Worm (Caenorhabditis elegans): ENCODE results near the gene vkmt-1.
"Not testable (repeated sequence)": the region's sequence is repeated elsewhere in the genome, so short reads cannot be mapped to it uniquely, and the experiment has no call there.

The vkmt-1 gene

ce11 chrIV:12279340-12279739, 815 bp downstream of the vkmt-1 start, which contains the start of gene ltah-1.1:
Gene ltah-1.1 (plus strand): TSS chrIV:12279622.
- TF ChIP-seq W03F9.2 (tag; optimal IDR thresholded peaks at IDR 0.05) (no peak), him-1 (tag; optimal IDR thresholded peaks at IDR 0.05) (no peak), dao-5 (tag; optimal IDR thresholded peaks at IDR 0.05) (no peak)

ce11 chrIV:12282157-12282789, 3.7 kb downstream of the vkmt-1 start, which contains the start of the genes C42C1.12 and C42C1.19:
Gene C42C1.12 (minus strand): TSS chrIV:12282207.
Gene C42C1.19 (plus strand): TSS chrIV:12282739.
- peak; percentile 13 for TF ChIP-seq W03F9.2 (tag; optimal IDR thresholded peaks at IDR 0.05)
- TF ChIP-seq him-1 (tag; optimal IDR thresholded peaks at IDR 0.05), result no peak

ce11 chrIV:12282873-12283272, 4.3 kb downstream of the vkmt-1 start, which contains the start of gene hpo-12:
Gene hpo-12 (plus strand): TSS chrIV:12283173.
- no peak for TF ChIP-seq dao-5 (tag; optimal IDR thresholded peaks at IDR 0.05)
- TF ChIP-seq W03F9.2 (tag; optimal IDR thresholded peaks at IDR 0.05), result no peak
- no peak for TF ChIP-seq him-1 (tag; optimal IDR thresholded peaks at IDR 0.05)

ce11 chrIV:12287628-12288027, 9.1 kb downstream of the vkmt-1 start, which contains the start of gene erl-1:
Gene erl-1 (plus strand): TSS chrIV:12287928.
- TF ChIP-seq him-1 (tag; optimal IDR thresholded peaks at IDR 0.05), result no peak
- TF ChIP-seq dao-5 (tag; optimal IDR thresholded peaks at IDR 0.05), result no peak

- TF ChIP-seq him-1 (tag; optimal IDR thresholded peaks at IDR 0.05) (no peak), W03F9.2 (tag; optimal IDR thresholded peaks at IDR 0.05) (no peak), dao-5 (tag; optimal IDR thresholded peaks at IDR 0.05) (no peak)
These were observed 10.6 kb downstream of the vkmt-1 start, which contains the start of gene C42C1.9 for ce11 chrIV:12289149-12289548. Gene C42C1.9 (plus strand): TSS chrIV:12289449.

- TF ChIP-seq W03F9.2 (tag; optimal IDR thresholded peaks at IDR 0.05) (no peak), dao-5 (tag; optimal IDR thresholded peaks at IDR 0.05) (no peak), him-1 (tag; optimal IDR thresholded peaks at IDR 0.05) (no peak)
These were observed 12.2 kb downstream of the vkmt-1 start, which contains the start of gene C42C1.8 for ce11 chrIV:12290744-12291143. Gene C42C1.8 (plus strand): TSS chrIV:12291044.

- TF ChIP-seq W03F9.2 (tag; optimal IDR thresholded peaks at IDR 0.05) (no peak), dao-5 (tag; optimal IDR thresholded peaks at IDR 0.05) (no peak)
These were observed 22.6 kb downstream of the vkmt-1 start, which contains the start of gene oac-59 for ce11 chrIV:12301161-12301560. Gene oac-59 (minus strand): TSS chrIV:12301261.

- TF ChIP-seq him-1 (tag; optimal IDR thresholded peaks at IDR 0.05), result no peak
- no peak for TF ChIP-seq dao-5 (tag; optimal IDR thresholded peaks at IDR 0.05)
- no peak for TF ChIP-seq W03F9.2 (tag; optimal IDR thresholded peaks at IDR 0.05)
These were observed 24.4 kb downstream of the vkmt-1 start for ce11 chrIV:12302885-12303284.

- TF ChIP-seq him-1 (tag; optimal IDR thresholded peaks at IDR 0.05), result no peak
- no peak for TF ChIP-seq dao-5 (tag; optimal IDR thresholded peaks at IDR 0.05)
- TF ChIP-seq W03F9.2 (tag; optimal IDR thresholded peaks at IDR 0.05), result no peak
These were observed 26.2 kb downstream of the vkmt-1 start for ce11 chrIV:12304750-12305149.

ce11 chrIV:12305956-12306355, 27.4 kb downstream of the vkmt-1 start:
- no peak for TF ChIP-seq W03F9.2 (tag; optimal IDR thresholded peaks at IDR 0.05)
- no peak for TF ChIP-seq him-1 (tag; optimal IDR thresholded peaks at IDR 0.05)
- TF ChIP-seq dao-5 (tag; optimal IDR thresholded peaks at IDR 0.05), result no peak

ce11 chrIV:12307720-12308119, 29.2 kb downstream of the vkmt-1 start, which contains the start of gene oac-57:
Gene oac-57 (minus strand): TSS chrIV:12307820.
- TF ChIP-seq him-1 (tag; optimal IDR thresholded peaks at IDR 0.05), result no peak
- no peak for TF ChIP-seq dao-5 (tag; optimal IDR thresholded peaks at IDR 0.05)
- TF ChIP-seq W03F9.2 (tag; optimal IDR thresholded peaks at IDR 0.05), result no peak

- TF ChIP-seq dao-5 (tag; optimal IDR thresholded peaks at IDR 0.05) (no peak), W03F9.2 (tag; optimal IDR thresholded peaks at IDR 0.05) (no peak), him-1 (tag; optimal IDR thresholded peaks at IDR 0.05) (no peak)
These were observed 33.1 kb downstream of the vkmt-1 start, which contains the start of gene oac-58 for ce11 chrIV:12311597-12311996. Gene oac-58 (minus strand): TSS chrIV:12311697.

- not testable (repeated sequence) for TF ChIP-seq W03F9.2, him-1, dao-5 (tag; optimal IDR thresholded peaks at IDR 0.05)
These were observed 48.4 kb downstream of the vkmt-1 start, which contains the start of gene F19B6.3 for ce11 chrIV:12326932-12327331. Gene F19B6.3 (plus strand): TSS chrIV:12327232.
